Fruit fly (Drosophila melanogaster) whole organism, embryonic: Measurements from ENCODE around the gene gry.

Experiments used
- CG15479 ChIP-seq: fragments of 200-800 bp; sonication (Bioruptor generic); optimal IDR thresholded peaks from 3 replicates; lab custom pipeline; 2019; ENCODE audit warnings: missing biosample characterization, mild to moderate bottlenecking, missing genetic modification characterization, moderate library complexity
- CG17186 ChIP-seq: fragments of 200-800 bp; sonication (Bioruptor generic); optimal IDR thresholded peaks from 3 replicates; lab custom pipeline; 2017; ENCODE audit warnings: missing biosample characterization, missing genetic modification reagents, missing genetic modification characterization
- CG17802 ChIP-seq: fragments of 200-800 bp; sonication (Bioruptor generic); optimal IDR thresholded peaks from 2 replicates; lab custom pipeline; 2018; ENCODE audit warnings: missing biosample characterization, mild to moderate bottlenecking, missing genetic modification characterization, moderate library complexity
- CG17829 ChIP-seq: fragments of 200-800 bp; optimal IDR thresholded peaks from 2 replicates; lab custom pipeline; 2019; ENCODE audit warnings: missing biosample characterization, mild to moderate bottlenecking, missing genetic modification characterization, moderate library complexity
- CG2129 ChIP-seq: fragments of 200-800 bp; sonication (Bioruptor generic); IDR thresholded peaks from 2 replicates; pipeline ENCODE4 v1.3.6; 2022; ENCODE audit warnings: missing biosample characterization, missing genetic modification characterization; ENCODE audit not compliant: partially characterized antibody
- CG6689 ChIP-seq: fragments of 200-800 bp; sonication (Bioruptor generic); IDR thresholded peaks from 2 replicates; pipeline ENCODE4 v1.3.6; 2022; ENCODE audit warnings: missing biosample characterization, missing genetic modification characterization
- CG7745 ChIP-seq: fragments of 200-800 bp; sonication (Bioruptor generic); optimal IDR thresholded peaks from 2 replicates; lab custom pipeline; 2018; ENCODE audit warnings: missing biosample characterization, mild to moderate bottlenecking, missing genetic modification characterization, moderate library complexity
- CG8944 ChIP-seq: fragments of 200-800 bp; sonication (Bioruptor generic); optimal IDR thresholded peaks from 3 replicates; lab custom pipeline; 2016; ENCODE audit warnings: missing biosample characterization, missing genetic modification characterization
- CoRest ChIP-seq: fragments of 200-800 bp; sonication (Bioruptor generic); optimal IDR thresholded peaks from 3 replicates; lab custom pipeline; 2018; ENCODE audit warnings: missing biosample characterization, mild to moderate bottlenecking, missing genetic modification characterization, moderate library complexity
- CrebB ChIP-seq: fragments of 200-800 bp; sonication (Bioruptor generic); optimal IDR thresholded peaks from 3 replicates; lab custom pipeline; 2018; ENCODE audit warnings: missing biosample characterization, mild to moderate bottlenecking, missing genetic modification characterization
- Doc2 ChIP-seq: fragments of 200-800 bp; sonication (Bioruptor generic); IDR thresholded peaks from 2 replicates; pipeline ENCODE4 v1.3.6; 2022; ENCODE audit warnings: missing biosample characterization, missing genetic modification characterization
- Drgx ChIP-seq: fragments of 200-800 bp; sonication (Bioruptor generic); IDR thresholded peaks from 2 replicates; pipeline ENCODE4 v1.3.6; 2022; ENCODE audit warnings: missing biosample characterization, missing genetic modification characterization
- HLH3B ChIP-seq: fragments of 200-800 bp; sonication (Bioruptor generic); IDR thresholded peaks from 2 replicates; pipeline ENCODE4 v1.3.6; 2022; ENCODE audit warnings: missing biosample characterization, missing genetic modification characterization
- HLH54F ChIP-seq: fragments of 200-800 bp; sonication (Bioruptor generic); optimal IDR thresholded peaks from 3 replicates; lab custom pipeline; 2016; ENCODE audit warnings: missing biosample characterization, missing genetic modification characterization
- MESR4 ChIP-seq: fragments of 200-800 bp; sonication (Bioruptor generic); optimal IDR thresholded peaks from 2 replicates; lab custom pipeline; 2018; ENCODE audit warnings: missing biosample characterization, mild to moderate bottlenecking, missing genetic modification characterization, moderate library complexity
- Nf-YB ChIP-seq: fragments of 200-800 bp; sonication (Bioruptor generic); optimal IDR thresholded peaks from 3 replicates; lab custom pipeline; 2019; ENCODE audit warnings: missing biosample characterization, mild to moderate bottlenecking, missing genetic modification characterization, moderate library complexity
- Nf-YC ChIP-seq: fragments of 200-800 bp; optimal IDR thresholded peaks from 3 replicates; lab custom pipeline; 2019; ENCODE audit warnings: missing biosample characterization, mild to moderate bottlenecking, missing genetic modification characterization, moderate library complexity
- Poxn ChIP-seq: fragments of 200-800 bp; sonication (Bioruptor generic); IDR thresholded peaks from 2 replicates; pipeline ENCODE4 v1.3.6; 2022; ENCODE audit warnings: missing biosample characterization, missing genetic modification characterization
- Sox102F ChIP-seq: fragments of 200-800 bp; sonication (Bioruptor generic); optimal IDR thresholded peaks from 2 replicates; lab custom pipeline; 2018; ENCODE audit warnings: missing biosample characterization, mild to moderate bottlenecking, missing genetic modification characterization, moderate library complexity
- Spps ChIP-seq: fragments of 200-800 bp; sonication (Bioruptor generic); optimal IDR thresholded peaks from 2 replicates; lab custom pipeline; 2018; ENCODE audit warnings: missing biosample characterization, mild to moderate bottlenecking, missing genetic modification characterization
- abd-A ChIP-seq: fragments of 200-800 bp; sonication (Bioruptor generic); optimal IDR thresholded peaks from 3 replicates; lab custom pipeline; 2019; ENCODE audit warnings: missing biosample characterization, mild to moderate bottlenecking, missing genetic modification characterization, moderate library complexity
- ash1 ChIP-seq: fragments of 200-800 bp; sonication (Bioruptor generic); optimal IDR thresholded peaks from 2 replicates; lab custom pipeline; 2018; ENCODE audit warnings: missing biosample characterization, mild to moderate bottlenecking, missing genetic modification characterization
- bsh ChIP-seq, 2 experiments: fragments of 200-800 bp; sonication (Bioruptor generic); optimal IDR thresholded peaks; 2 replicates each; lab custom pipeline; 2017 to 2018; ENCODE audit warnings: mild to moderate bottlenecking in 2 of 2, missing biosample characterization in 2 of 2, missing genetic modification characterization in 2 of 2, moderate library complexity in 1 of 2
- corto ChIP-seq: fragments of 200-800 bp; sonication (Bioruptor generic); optimal IDR thresholded peaks from 2 replicates; lab custom pipeline; 2016; ENCODE audit warnings: missing biosample characterization, mild to moderate bottlenecking, missing genetic modification characterization, moderate library complexity
- dimm ChIP-seq: fragments of 200-800 bp; sonication (Bioruptor generic); IDR thresholded peaks from 2 replicates; pipeline ENCODE4 v1.3.6; 2022; ENCODE audit warnings: missing biosample characterization, missing genetic modification characterization
- gcm2 ChIP-seq: fragments of 200-800 bp; sonication (Bioruptor generic); optimal IDR thresholded peaks from 2 replicates; lab custom pipeline; 2016; ENCODE audit warnings: missing biosample characterization, missing genetic modification characterization
- knrl ChIP-seq: fragments of 200-800 bp; sonication (Bioruptor generic); IDR thresholded peaks from 3 replicates; pipeline ENCODE4 v1.3.6; 2022; ENCODE audit warnings: missing biosample characterization, missing genetic modification characterization; ENCODE audit not compliant: partially characterized antibody
- lbe ChIP-seq: fragments of 200-800 bp; sonication (Bioruptor generic); optimal IDR thresholded peaks from 2 replicates; lab custom pipeline; 2016; ENCODE audit warnings: missing biosample characterization, mild to moderate bottlenecking, missing genetic modification characterization
- lov ChIP-seq, 2 experiments: fragments of 200-800 bp in 1 of 2; fragments of >200 bp in 1 of 2; sonication (Bioruptor generic) in 1 of 2; IDR thresholded peaks in 1 of 2; optimal IDR thresholded peaks in 1 of 2; 2 replicates in 1 of 2; 3 replicates in 1 of 2; pipeline versions ENCODE4 v1.3.6 to Lab custom; 2017 to 2022; ENCODE audit warnings: missing biosample characterization in 1 of 2, missing genetic modification characterization in 1 of 2
- nerfin-1 ChIP-seq: fragments of 200-800 bp; sonication (Bioruptor generic); optimal IDR thresholded peaks from 3 replicates; lab custom pipeline; 2019; ENCODE audit warnings: missing biosample characterization, mild to moderate bottlenecking, missing genetic modification characterization, moderate library complexity
- nmo ChIP-seq: fragments of 200-800 bp; sonication (Bioruptor generic); optimal IDR thresholded peaks from 2 replicates; lab custom pipeline; 2018; ENCODE audit warnings: missing biosample characterization, mild to moderate bottlenecking, missing genetic modification characterization, moderate library complexity
- nom ChIP-seq: fragments of 200-800 bp; sonication (Bioruptor generic); optimal IDR thresholded peaks from 2 replicates; lab custom pipeline; 2017; ENCODE audit warnings: missing biosample characterization, missing genetic modification characterization, mild to moderate bottlenecking, moderate library complexity, missing genetic modification reagents
- pnt ChIP-seq: fragments of 200-800 bp; sonication (Bioruptor generic); optimal IDR thresholded peaks from 3 replicates; lab custom pipeline; 2016; ENCODE audit warnings: missing biosample characterization, missing genetic modification characterization
- schlank ChIP-seq: fragments of 200-800 bp; sonication (Bioruptor generic); optimal IDR thresholded peaks from 2 replicates; lab custom pipeline; 2018; ENCODE audit warnings: missing biosample characterization, mild to moderate bottlenecking, missing genetic modification characterization
- tll ChIP-seq, 2 experiments: fragments of 200-800 bp in 1 of 2; fragments of >200 bp in 1 of 2; sonication (Bioruptor generic) in 1 of 2; optimal IDR thresholded peaks; 2 replicates each; lab custom pipeline; 2017 to 2019; ENCODE audit warnings: missing biosample characterization in 2 of 2, missing genetic modification characterization in 2 of 2, mild to moderate bottlenecking in 1 of 2, moderate library complexity in 1 of 2
- vnd ChIP-seq: fragments of 200-800 bp; sonication (Bioruptor generic); IDR thresholded peaks from 3 replicates; pipeline ENCODE4 v1.3.6; 2022; ENCODE audit warnings: missing biosample characterization, missing genetic modification characterization; ENCODE audit not compliant: partially characterized antibody
- zf30C ChIP-seq: fragments of 200-800 bp; sonication (Bioruptor generic); optimal IDR thresholded peaks from 3 replicates; lab custom pipeline; 2018; ENCODE audit warnings: missing biosample characterization, mild to moderate bottlenecking, missing genetic modification characterization

gry gene

dm6 chr3L:3244244-3245144, 45.6 kb downstream of the gry start, which contains the start of gene CG12078:
Gene CG12078 (minus strand): TSS chr3L:3244294.
- TF ChIP-seq MESR4 (GFP tag; lab: Kevin White, UChicago) = no peak

- TF ChIP-seq CG15479 = no peak
- peak; percentile 22 for TF ChIP-seq corto (GFP tag; lab: Kevin White, UChicago)
- TF ChIP-seq Sox102F (GFP tag; lab: Kevin White, UChicago) = no peak
- TF ChIP-seq knrl (GFP tag; lab: Robert Waterston, UW) = no peak
- 0 out of 2 replicates have a peak, but pooled peaks have one; percentile 15 for TF ChIP-seq Drgx (GFP tag; lab: Robert Waterston, UW)
- peak; percentile 94 for TF ChIP-seq nom (GFP tag; lab: Kevin White, UChicago)
- no peak for TF ChIP-seq CG6689 (GFP tag; lab: Robert Waterston, UW)
- TF ChIP-seq CrebB (tag; lab: Kevin White, UChicago) = no peak
- peak in 1 of 2 experiments; percentile 64 for TF ChIP-seq bsh (GFP tag; optimal IDR thresholded peaks at IDR 0.05; lab: Kevin White, UChicago)
- TF ChIP-seq CoRest (tag; lab: Kevin White, UChicago) = no peak
- TF ChIP-seq CG2129 (GFP tag; lab: Robert Waterston, UW) = no peak
- TF ChIP-seq pnt (GFP tag; lab: Kevin White, UChicago) = no peak
- TF ChIP-seq Spps (tag; lab: Kevin White, UChicago) = no peak
- TF ChIP-seq Poxn = no peak
- TF ChIP-seq CG17829 (tag; lab: Kevin White, UChicago) = no peak
- TF ChIP-seq zf30C (GFP tag; lab: Kevin White, UChicago) = no peak
- TF ChIP-seq CG17802 = no peak
- TF ChIP-seq lov (optimal IDR thresholded peaks at IDR 0.05; lab: Kevin White, UChicago) = no peak
- no peak for TF ChIP-seq lov (GFP tag; IDR thresholded peaks at IDR 0.05; lab: Robert Waterston, UW)
- TF ChIP-seq tll (GFP tag; optimal IDR thresholded peaks at IDR 0.05; lab: Kevin White, UChicago) = no peak
- no peak for TF ChIP-seq CG7745 (tag; lab: Kevin White, UChicago)
- TF ChIP-seq Doc2 (GFP tag; lab: Robert Waterston, UW) = no peak
- TF ChIP-seq vnd (GFP tag; lab: Robert Waterston, UW) = no peak
- no peak for TF ChIP-seq CG17186 (GFP tag; lab: Kevin White, UChicago)
- no peak for TF ChIP-seq HLH3B
- no peak for TF ChIP-seq nmo (GFP tag; lab: Kevin White, UChicago)
- TF ChIP-seq Nf-YB (GFP tag; lab: Kevin White, UChicago) = no peak
- TF ChIP-seq dimm (GFP tag; lab: Robert Waterston, UW) = no peak
- TF ChIP-seq lbe (GFP tag; lab: Kevin White, UChicago) = peak; percentile 51
- TF ChIP-seq CG8944 = no peak
- no peak for TF ChIP-seq abd-A
- no peak for TF ChIP-seq schlank (tag; lab: Kevin White, UChicago)
- no peak for TF ChIP-seq HLH54F (GFP tag; lab: Kevin White, UChicago)
- no peak for TF ChIP-seq Nf-YC (tag; lab: Kevin White, UChicago)
- no peak for TF ChIP-seq gcm2
- no peak for TF ChIP-seq nerfin-1 (tag; lab: Kevin White, UChicago)
- no peak for TF ChIP-seq ash1 (GFP tag; lab: Kevin White, UChicago)
These were observed 46.3 kb downstream of the gry start for dm6 chr3L:3245189-3245588.
